Worm (Caenorhabditis elegans) whole organism, young adult: ENCODE results near the gene F07A11.1.
A peak's percentile ranks its signal among the peaks of the same experiment; 100 is the strongest.

Experiments
- B0019.2 ChIP-seq: fragments of 200-800 bp; sonication (Bioruptor generic); conservative IDR thresholded peaks from 2 replicates; pipeline ENCODE4 v1.3.6; 2022; ENCODE audit warnings: missing genetic modification reagents, missing genetic modification characterization, missing compliant biosample characterization
- B0336.3 ChIP-seq: fragments of 200-800 bp; sonication (Bioruptor generic); IDR thresholded peaks from 2 replicates; pipeline ENCODE4 v1.3.6; 2022; ENCODE audit warnings: missing genetic modification characterization, missing compliant biosample characterization
- C17E4.6 ChIP-seq: fragments of 200-800 bp; sonication (Bioruptor generic); IDR thresholded peaks from 2 replicates; pipeline ENCODE4 v1.3.6; 2022; ENCODE audit warnings: missing genetic modification reagents, missing genetic modification characterization, missing compliant biosample characterization
- D2030.7 ChIP-seq: fragments of 200-800 bp; sonication (Bioruptor generic); IDR thresholded peaks from 2 replicates; pipeline ENCODE4 v1.3.6; 2022; ENCODE audit warnings: missing genetic modification reagents, missing genetic modification characterization, missing compliant biosample characterization
- F33H1.4 ChIP-seq: fragments of 200-800 bp; sonication (Bioruptor generic); IDR thresholded peaks from 2 replicates; pipeline ENCODE4 v1.3.6; 2022; ENCODE audit warnings: missing genetic modification reagents, missing genetic modification characterization, missing compliant biosample characterization
- F39B2.1 ChIP-seq: fragments of 200-800 bp; sonication (Bioruptor generic); IDR thresholded peaks from 2 replicates; pipeline ENCODE4 v1.3.6; 2022; ENCODE audit warnings: missing genetic modification reagents, missing genetic modification characterization, missing compliant biosample characterization
- F49E8.2 ChIP-seq: sonication (generic microtip); optimal IDR thresholded peaks from 3 replicates; lab custom pipeline; 2017; ENCODE audit warnings: missing genetic modification characterization, mild to moderate bottlenecking, missing compliant biosample characterization, antibody characterized with exemption, moderate library complexity; ENCODE audit not compliant: insufficient read depth
- F57C9.4 ChIP-seq: sonication (generic microtip); optimal IDR thresholded peaks from 2 replicates; lab custom pipeline; 2017; ENCODE audit warnings: mild to moderate bottlenecking, missing genetic modification characterization, missing compliant biosample characterization
- T26A5.8 ChIP-seq: sonication (generic microtip); optimal IDR thresholded peaks from 2 replicates; lab custom pipeline; 2016; ENCODE audit warnings: missing genetic modification characterization, missing compliant biosample characterization
- Y79H2A.3 ChIP-seq: fragments of 200-800 bp; sonication (Bioruptor generic); conservative IDR thresholded peaks from 2 replicates; pipeline ENCODE4 v1.3.6; 2022; ENCODE audit warnings: missing genetic modification reagents, missing genetic modification characterization, missing compliant biosample characterization
- ama-1 ChIP-seq, 3 experiments: fragments of 150-350 bp in 1 of 3; sonication (generic microtip) in 2 of 3; optimal IDR thresholded peaks; 2 replicates each; lab custom pipeline; 2014 to 2018; ENCODE audit warnings: missing biosample characterization in 2 of 3, missing genetic modification characterization in 2 of 3, missing genetic modification reagents in 2 of 3
- aptf-3 ChIP-seq: fragments of 200-800 bp; sonication (Bioruptor generic); IDR thresholded peaks from 2 replicates; pipeline ENCODE4 v1.3.6; 2022; ENCODE audit warnings: missing genetic modification characterization, missing compliant biosample characterization
- ccch-3 ChIP-seq: fragments of 200-800 bp; sonication (Bioruptor generic); optimal IDR thresholded peaks from 2 replicates; lab custom pipeline; 2018; ENCODE audit warnings: mild to moderate bottlenecking, missing genetic modification characterization, missing compliant biosample characterization
- cebp-1 ChIP-seq, 2 experiments: fragments of 200-800 bp in 1 of 2; sonication (Bioruptor generic) in 1 of 2; sonication (generic microtip) in 1 of 2; IDR thresholded peaks in 1 of 2; optimal IDR thresholded peaks in 1 of 2; 2 replicates each; pipeline versions ENCODE4 v1.3.6 to Lab custom; 2017 to 2022; ENCODE audit warnings: missing compliant biosample characterization in 2 of 2, missing genetic modification characterization in 2 of 2, mild to moderate bottlenecking in 1 of 2, missing genetic modification reagents in 1 of 2, moderate library complexity in 1 of 2
- cebp-2 ChIP-seq: fragments of 200-800 bp; sonication (Bioruptor generic); IDR thresholded peaks from 2 replicates; pipeline ENCODE4 v1.3.6; 2022; ENCODE audit warnings: missing genetic modification characterization, missing compliant biosample characterization
- ceh-40 ChIP-seq: fragments of 200-800 bp; sonication (Bioruptor generic); IDR thresholded peaks from 2 replicates; pipeline ENCODE4 v1.3.6; 2022; ENCODE audit warnings: missing genetic modification characterization, missing compliant biosample characterization
- ceh-91 ChIP-seq: fragments of 200-800 bp; sonication (Bioruptor generic); IDR thresholded peaks from 2 replicates; pipeline ENCODE4 v1.3.6; 2022; ENCODE audit warnings: missing genetic modification reagents, missing genetic modification characterization, missing compliant biosample characterization
- dpl-1 ChIP-seq: fragments of 150-350 bp; optimal IDR thresholded peaks from 2 replicates; lab custom pipeline; 2014; ENCODE audit warnings: missing biosample characterization, missing genetic modification reagents, missing genetic modification characterization
- efl-1 ChIP-seq: fragments of 150-350 bp; optimal IDR thresholded peaks from 2 replicates; lab custom pipeline; 2014; ENCODE audit warnings: missing biosample characterization, missing genetic modification reagents, missing genetic modification characterization
- egrh-3 ChIP-seq: fragments of 200-800 bp; sonication (Bioruptor generic); IDR thresholded peaks from 2 replicates; pipeline ENCODE4 v1.3.6; 2022; ENCODE audit warnings: missing genetic modification reagents, missing genetic modification characterization, missing compliant biosample characterization
- ets-4 ChIP-seq: fragments of 200-800 bp; sonication (Bioruptor generic); optimal IDR thresholded peaks from 2 replicates; lab custom pipeline; 2018; ENCODE audit warnings: mild to moderate bottlenecking, missing genetic modification characterization, missing compliant biosample characterization
- hmg-1.2 ChIP-seq: fragments of 200-800 bp; sonication (Bioruptor generic); IDR thresholded peaks from 2 replicates; pipeline ENCODE4 v1.3.6; 2022; ENCODE audit warnings: missing genetic modification reagents, missing genetic modification characterization, missing compliant biosample characterization
- hsf-1 ChIP-seq: fragments of 200-800 bp; sonication (Bioruptor generic); IDR thresholded peaks from 2 replicates; pipeline ENCODE4 v1.3.6; 2022; ENCODE audit warnings: missing genetic modification reagents, missing genetic modification characterization, missing compliant biosample characterization
- let-607 ChIP-seq, 2 experiments: fragments of 200-800 bp in 1 of 2; sonication (Bioruptor generic) in 1 of 2; sonication (generic microtip) in 1 of 2; optimal IDR thresholded peaks; 2 replicates each; lab custom pipeline; 2016 to 2018; ENCODE audit warnings: mild to moderate bottlenecking in 2 of 2, missing compliant biosample characterization in 2 of 2, missing genetic modification characterization in 2 of 2, moderate library complexity in 2 of 2, missing genotype in 1 of 2
- lin-54 ChIP-seq: fragments of 200-800 bp; sonication (Bioruptor generic); optimal IDR thresholded peaks from 2 replicates; lab custom pipeline; 2018; ENCODE audit warnings: mild to moderate bottlenecking, missing genetic modification characterization, missing compliant biosample characterization
- lsl-1 ChIP-seq: fragments of 200-800 bp; sonication (Bioruptor generic); optimal IDR thresholded peaks from 2 replicates; lab custom pipeline; 2018; ENCODE audit warnings: mild to moderate bottlenecking, missing genetic modification characterization, moderate library complexity, missing compliant biosample characterization
- madf-6 ChIP-seq: fragments of 200-800 bp; sonication (Bioruptor generic); IDR thresholded peaks from 2 replicates; pipeline ENCODE4 v1.3.6; 2022; ENCODE audit warnings: missing genetic modification reagents, missing genetic modification characterization, missing compliant biosample characterization
- madf-8 ChIP-seq: fragments of 200-800 bp; sonication (Bioruptor generic); conservative IDR thresholded peaks from 2 replicates; pipeline ENCODE4 v1.3.6; 2022; ENCODE audit warnings: missing genetic modification reagents, missing genetic modification characterization, missing compliant biosample characterization
- mcd-1 ChIP-seq: fragments of 200-800 bp; sonication (Bioruptor generic); IDR thresholded peaks from 2 replicates; pipeline ENCODE4 v1.3.6; 2022; ENCODE audit warnings: missing genetic modification reagents, missing genetic modification characterization, missing compliant biosample characterization
- nfyb-1 ChIP-seq: fragments of 200-800 bp; sonication (Bioruptor generic); IDR thresholded peaks from 2 replicates; pipeline ENCODE4 v1.3.6; 2022; ENCODE audit warnings: missing genetic modification reagents, missing genetic modification characterization, missing compliant biosample characterization
- nhr-27 ChIP-seq: fragments of 200-800 bp; sonication (Bioruptor generic); optimal IDR thresholded peaks from 2 replicates; lab custom pipeline; 2018; ENCODE audit warnings: mild to moderate bottlenecking, missing genetic modification characterization, moderate library complexity, missing compliant biosample characterization
- nhr-80 ChIP-seq: sonication (generic microtip); optimal IDR thresholded peaks from 2 replicates; lab custom pipeline; 2016; ENCODE audit warnings: missing genetic modification characterization, missing compliant biosample characterization
- snpc-3.4 ChIP-seq: sonication (generic microtip); optimal IDR thresholded peaks from 2 replicates; lab custom pipeline; 2017; ENCODE audit warnings: missing genetic modification characterization, mild to moderate bottlenecking, missing compliant biosample characterization, antibody characterized with exemption, moderate library complexity, missing genotype, missing genetic modification reagents
- snpc-4 ChIP-seq, 5 experiments: fragments of 150-350 bp in 1 of 5; sonication (generic microtip) in 4 of 5; optimal IDR thresholded peaks; 2 replicates each; lab custom pipeline; 2014 to 2018; ENCODE audit warnings: missing genetic modification characterization in 5 of 5, missing biosample characterization in 3 of 5, antibody characterized with exemption in 2 of 5, mild to moderate bottlenecking in 2 of 5, missing compliant biosample characterization in 2 of 5, missing genotype in 2 of 5, moderate library complexity in 2 of 5, missing genetic modification reagents in 1 of 5
- xnd-1 ChIP-seq: sonication (generic microtip); optimal IDR thresholded peaks from 2 replicates; lab custom pipeline; 2016; ENCODE audit warnings: missing genotype, missing genetic modification reagents, missing genetic modification characterization, missing compliant biosample characterization
- ztf-25 ChIP-seq: fragments of 200-800 bp; sonication (Bioruptor generic); IDR thresholded peaks from 2 replicates; pipeline ENCODE4 v1.3.6; 2022; ENCODE audit warnings: missing genetic modification reagents, missing genetic modification characterization, missing compliant biosample characterization

F07A11.1 gene

DNA sequence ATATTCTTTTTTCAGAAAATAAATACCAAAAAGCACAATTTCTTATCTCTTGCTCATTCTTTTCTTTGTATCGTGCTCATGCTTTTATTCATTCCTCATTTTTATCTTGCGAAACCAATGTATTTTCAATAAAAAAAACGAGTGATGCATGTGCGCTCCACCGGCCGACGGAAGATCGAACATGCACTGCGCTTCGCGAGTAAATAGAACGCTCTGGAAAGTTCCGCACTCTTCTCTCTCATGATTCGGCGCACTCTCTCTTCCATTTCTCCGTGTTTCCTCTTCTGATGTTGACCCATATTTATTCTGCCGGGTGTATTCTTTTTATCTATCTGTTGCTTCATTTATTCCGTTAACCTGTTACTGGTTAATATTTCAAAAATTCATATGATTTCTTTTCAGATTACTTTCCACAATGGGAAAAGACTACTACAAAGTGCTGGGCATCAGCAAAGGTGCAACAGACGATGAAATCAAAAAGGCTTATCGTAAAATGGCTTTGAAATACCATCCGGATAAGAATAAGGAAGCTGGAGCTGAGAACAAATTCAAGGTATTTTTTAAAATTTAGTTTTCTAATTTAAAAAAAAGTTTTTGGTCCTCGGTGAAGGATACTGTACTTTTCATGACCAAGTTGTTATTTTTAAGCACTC is 46.5 kb downstream of the F07A11.1 start, which contains the start of gene dnj-13 (continued):
- TF ChIP-seq Y79H2A.3 (GFP tag; lab: Robert Waterston, UW) (peak; percentile 85), B0019.2 (GFP tag; lab: Robert Waterston, UW) (peak; percentile 54; the same call in 1 of the 2 replicates), ets-4 (GFP tag; lab: Kevin White, UChicago) (no peak), nhr-80 (tag; lab: Kevin White, UChicago) (peak; percentile 45)

DNA sequence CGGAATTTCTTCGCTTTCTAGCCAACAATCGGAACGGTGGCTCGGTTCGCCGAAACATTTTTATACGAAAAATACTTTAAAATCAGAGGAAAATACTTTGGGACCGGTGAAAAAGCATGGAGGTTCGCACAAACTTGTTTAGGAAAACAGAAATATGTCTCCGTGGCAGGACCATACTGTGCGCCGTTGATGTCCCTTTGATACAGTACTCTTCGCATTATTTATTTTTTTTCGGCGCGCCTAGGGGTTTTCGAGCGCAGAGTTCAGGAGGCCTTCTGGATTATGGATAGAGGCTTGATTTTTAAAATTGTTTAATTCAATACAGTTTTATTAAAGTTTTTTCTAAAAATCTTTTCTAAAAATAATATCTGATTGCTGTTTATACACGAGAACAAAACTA is 47.2 kb downstream of the F07A11.1 start, which contains the start of gene F54D5.9:
Gene F54D5.9 (minus strand): TSS at position 115 of the 400 bp plus-strand sequence.
- no peak for TF ChIP-seq T26A5.8
- TF ChIP-seq efl-1: peak; percentile 71
- TF ChIP-seq cebp-2 (GFP tag; lab: Robert Waterston, UW): no peak
- TF ChIP-seq let-607 (tag; optimal IDR thresholded peaks at IDR 0.05; lab: Kevin White, UChicago): no peak
- peak; percentile 36 for TF ChIP-seq snpc-3.4 (tag; lab: Kevin White, UChicago)
- no peak for TF ChIP-seq cebp-1 (GFP tag; IDR thresholded peaks at IDR 0.05; lab: Robert Waterston, UW)
- TF ChIP-seq cebp-1 (tag; optimal IDR thresholded peaks at IDR 0.05; lab: Kevin White, UChicago): no peak
- no peak for TF ChIP-seq ccch-3 (GFP tag; lab: Kevin White, UChicago)
- TF ChIP-seq hmg-1.2 (GFP tag; lab: Robert Waterston, UW): peak; percentile 16; the same call in 1 of the 2 replicates
- no peak for TF ChIP-seq nhr-27 (tag; lab: Kevin White, UChicago)
- no peak for TF ChIP-seq lin-54
- TF ChIP-seq aptf-3 (GFP tag; lab: Robert Waterston, UW): no peak
- no peak for TF ChIP-seq ceh-40 (GFP tag; lab: Robert Waterston, UW)
- peak; percentile 55 for TF ChIP-seq xnd-1 (tag; lab: Kevin White, UChicago)
- TF ChIP-seq lsl-1 (GFP tag; lab: Kevin White, UChicago): peak; percentile 87
- no peak for TF ChIP-seq ztf-25 (GFP tag; lab: Robert Waterston, UW)
- no peak for TF ChIP-seq nfyb-1 (GFP tag; lab: Robert Waterston, UW)
- TF ChIP-seq madf-6 (GFP tag; lab: Robert Waterston, UW): peak; percentile 85
- TF ChIP-seq madf-8: peak; percentile 80
- TF ChIP-seq B0336.3: no peak
- 0 out of 2 replicates have a peak, but pooled peaks have one; percentile 6 for TF ChIP-seq mcd-1 (GFP tag; lab: Robert Waterston, UW)
- TF ChIP-seq ama-1 (optimal IDR thresholded peaks at IDR 0.05; lab: Kevin White, UChicago): no peak
- no peak for TF ChIP-seq ama-1 (GFP tag; optimal IDR thresholded peaks at IDR 0.05; lab: Kevin White, UChicago)
- peak; percentile 61; the same call in 1 of the 2 replicates for TF ChIP-seq ceh-91 (GFP tag; lab: Robert Waterston, UW)
- peak; percentile 36 for TF ChIP-seq dpl-1
- TF ChIP-seq F33H1.4 (GFP tag; lab: Robert Waterston, UW): peak; percentile 83
- no peak for TF ChIP-seq snpc-4 (GFP tag; optimal IDR thresholded peaks at IDR 0.05; lab: Kevin White, UChicago)
- TF ChIP-seq snpc-4 (tag; optimal IDR thresholded peaks at IDR 0.05; lab: Kevin White, UChicago): no peak
- no peak for TF ChIP-seq C17E4.6 (GFP tag; lab: Robert Waterston, UW)
- peak; percentile 56 for TF ChIP-seq D2030.7 (GFP tag; lab: Robert Waterston, UW)
- no peak for TF ChIP-seq F57C9.4 (tag; lab: Kevin White, UChicago)
- peak; percentile 72 for TF ChIP-seq hsf-1 (GFP tag; lab: Robert Waterston, UW)
- no peak for TF ChIP-seq egrh-3 (GFP tag; lab: Robert Waterston, UW)
- TF ChIP-seq F49E8.2 (tag; lab: Kevin White, UChicago): peak; percentile 5
- no peak for TF ChIP-seq F39B2.1 (GFP tag; lab: Robert Waterston, UW)
